Fruit fly (Drosophila melanogaster): ENCODE measurements around the gene CG42525.

Gene CG42525

dm6 chr3L:3142516-3143382 is 46.8 kb downstream of the CG42525 start:
- TF ChIP-seq fru (GFP tag; optimal IDR thresholded peaks at IDR 0.05), result no peak
- TF ChIP-seq Rel (GFP tag; optimal IDR thresholded peaks at IDR 0.05), result no peak
- peak; percentile 33 for TF ChIP-seq Rel (tag; optimal IDR thresholded peaks at IDR 0.05)
- TF ChIP-seq h (GFP tag; optimal IDR thresholded peaks at IDR 0.05), result peak; percentile 61

DNA sequence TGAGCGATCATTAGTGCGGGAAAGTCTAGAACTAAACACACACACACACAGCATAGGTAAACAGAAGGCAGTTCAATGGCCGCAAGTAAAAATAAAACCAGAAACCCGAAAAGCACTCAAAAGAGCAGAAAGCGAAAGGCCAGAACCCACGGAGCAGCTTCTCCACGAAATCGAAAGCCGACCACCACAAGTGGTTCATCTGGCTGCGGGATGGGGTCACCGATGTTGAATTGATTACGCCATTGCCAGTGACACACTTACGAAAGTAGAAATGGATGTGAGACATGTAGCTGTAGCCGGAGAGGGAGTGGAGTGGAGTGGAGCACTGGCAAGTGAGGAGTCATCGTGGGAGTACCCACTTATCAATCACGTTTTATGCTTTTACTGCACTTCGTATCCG is 48.1 kb downstream of the CG42525 start:
- no peak for TF ChIP-seq GATAd (GFP tag; optimal IDR thresholded peaks at IDR 0.05)
- no peak for TF ChIP-seq sv (GFP tag; optimal IDR thresholded peaks at IDR 0.05)
- no peak for TF ChIP-seq HLH106 (tag; optimal IDR thresholded peaks at IDR 0.05)
- TF ChIP-seq Abd-B (GFP tag; optimal IDR thresholded peaks at IDR 0.05), result no peak
- no peak for TF ChIP-seq CG32264 (GFP tag; optimal IDR thresholded peaks at IDR 0.05)
- no peak for TF ChIP-seq Dfd (GFP tag; optimal IDR thresholded peaks at IDR 0.05)
- TF ChIP-seq Hnf4 (GFP tag; optimal IDR thresholded peaks at IDR 0.05), result no peak
- no peak for TF ChIP-seq tai (GFP tag; optimal IDR thresholded peaks at IDR 0.05)
- no peak for TF ChIP-seq lola (GFP tag; optimal IDR thresholded peaks at IDR 0.05)
- TF ChIP-seq dl (GFP tag; optimal IDR thresholded peaks at IDR 0.05; ENCODE audit: insufficient read depth in 1 of 2, partially characterized antibody in 2 of 2), result no peak
- TF ChIP-seq Sp1 (GFP tag; optimal IDR thresholded peaks at IDR 0.05), result no peak
- TF ChIP-seq Hr83 (GFP tag; optimal IDR thresholded peaks at IDR 0.05; ENCODE audit: poor library complexity, severe bottlenecking), result no peak
- no peak for TF ChIP-seq Dif (GFP tag; optimal IDR thresholded peaks at IDR 0.05; ENCODE audit: partially characterized antibody)
- no peak for TF ChIP-seq N (GFP tag; optimal IDR thresholded peaks at IDR 0.05)
- TF ChIP-seq CrebA (GFP tag; optimal IDR thresholded peaks at IDR 0.05; ENCODE audit: borderline replicate concordance), result no peak
- no peak for TF ChIP-seq CG9705 (GFP tag; optimal IDR thresholded peaks at IDR 0.05)
- no peak for TF ChIP-seq Hr78 (GFP tag; optimal IDR thresholded peaks at IDR 0.05)
